Fruit fly (Drosophila melanogaster) whole organism, embryonic: ENCODE data around the gene SIDL.

ENCODE experiments used
- Bteb2 ChIP-seq: fragments of 200-800 bp; sonication (Bioruptor generic); optimal IDR thresholded peaks from 2 replicates; lab custom pipeline; 2016; ENCODE audit warnings: missing biosample characterization, missing genetic modification characterization
- CG1024 ChIP-seq: fragments of 200-800 bp; sonication (Bioruptor generic); IDR thresholded peaks from 2 replicates; pipeline ENCODE4 v1.3.6; 2022; ENCODE audit warnings: missing biosample characterization, missing genetic modification characterization
- CG10366 ChIP-seq: fragments of 200-800 bp; sonication (Bioruptor generic); IDR thresholded peaks from 2 replicates; pipeline ENCODE4 v1.3.6; 2022; ENCODE audit warnings: missing biosample characterization, missing genetic modification characterization
- CG12744 ChIP-seq: fragments of 200-800 bp; sonication (Bioruptor generic); optimal IDR thresholded peaks from 2 replicates; lab custom pipeline; 2016; ENCODE audit warnings: missing biosample characterization, missing genetic modification characterization
- CG13287 ChIP-seq: fragments of 200-800 bp; sonication (Bioruptor generic); IDR thresholded peaks from 2 replicates; pipeline ENCODE4 v1.3.6; 2022; ENCODE audit warnings: missing biosample characterization, missing genetic modification characterization; ENCODE audit not compliant: partially characterized antibody
- CG13894 ChIP-seq: fragments of 200-800 bp; sonication (Bioruptor generic); optimal IDR thresholded peaks from 3 replicates; lab custom pipeline; 2018; ENCODE audit warnings: missing biosample characterization, mild to moderate bottlenecking, missing genetic modification characterization, moderate library complexity
- CG14014 ChIP-seq: fragments of 200-800 bp; sonication (Bioruptor generic); IDR thresholded peaks from 2 replicates; pipeline ENCODE4 v1.3.6; 2022; ENCODE audit warnings: missing biosample characterization, missing genetic modification characterization
- CG1603 ChIP-seq: fragments of 200-800 bp; sonication (Bioruptor generic); optimal IDR thresholded peaks from 2 replicates; lab custom pipeline; 2019; ENCODE audit warnings: missing biosample characterization, mild to moderate bottlenecking, missing genetic modification characterization, moderate library complexity
- CG16863 ChIP-seq: fragments of 200-800 bp; sonication (Bioruptor generic); optimal IDR thresholded peaks from 3 replicates; lab custom pipeline; 2016; ENCODE audit warnings: missing biosample characterization, missing genetic modification characterization
- CG17186 ChIP-seq: fragments of 200-800 bp; sonication (Bioruptor generic); optimal IDR thresholded peaks from 3 replicates; lab custom pipeline; 2017; ENCODE audit warnings: missing biosample characterization, missing genetic modification reagents, missing genetic modification characterization
- CG17802 ChIP-seq: fragments of 200-800 bp; sonication (Bioruptor generic); optimal IDR thresholded peaks from 2 replicates; lab custom pipeline; 2018; ENCODE audit warnings: missing biosample characterization, mild to moderate bottlenecking, missing genetic modification characterization, moderate library complexity
- CG18262 ChIP-seq: fragments of 200-800 bp; optimal IDR thresholded peaks from 3 replicates; lab custom pipeline; 2019; ENCODE audit warnings: missing biosample characterization, mild to moderate bottlenecking, missing genetic modification characterization, moderate library complexity
- CG2712 ChIP-seq: fragments of 200-800 bp; optimal IDR thresholded peaks from 3 replicates; lab custom pipeline; 2019; ENCODE audit warnings: missing biosample characterization, mild to moderate bottlenecking, missing genetic modification characterization, moderate library complexity
- CG2889 ChIP-seq: fragments of 200-800 bp; sonication (Bioruptor generic); IDR thresholded peaks from 3 replicates; pipeline ENCODE4 v1.3.6; 2022; ENCODE audit warnings: missing biosample characterization, missing genetic modification characterization
- CG30020 ChIP-seq: fragments of 200-800 bp; optimal IDR thresholded peaks from 2 replicates; lab custom pipeline; 2019; ENCODE audit warnings: missing biosample characterization, mild to moderate bottlenecking, missing genetic modification characterization, moderate library complexity
- CG3065 ChIP-seq: fragments of 200-800 bp; sonication (Bioruptor generic); optimal IDR thresholded peaks from 2 replicates; lab custom pipeline; 2016; ENCODE audit warnings: missing biosample characterization, missing genetic modification characterization
- CG33213 ChIP-seq: fragments of 200-800 bp; sonication (Bioruptor generic); optimal IDR thresholded peaks from 3 replicates; lab custom pipeline; 2016; ENCODE audit warnings: missing biosample characterization, missing genetic modification characterization
- CG34224 ChIP-seq: fragments of 200-800 bp; sonication (Bioruptor generic); IDR thresholded peaks from 3 replicates; pipeline ENCODE4 v1.3.6; 2022; ENCODE audit warnings: missing biosample characterization, missing genetic modification characterization; ENCODE audit not compliant: partially characterized antibody
- CG42726 ChIP-seq: fragments of 200-800 bp; sonication (Bioruptor generic); IDR thresholded peaks from 2 replicates; pipeline ENCODE4 v1.3.6; 2022; ENCODE audit warnings: missing biosample characterization, missing genetic modification characterization; ENCODE audit not compliant: partially characterized antibody
- CG4282 ChIP-seq: fragments of 200-800 bp; sonication (Bioruptor generic); optimal IDR thresholded peaks from 2 replicates; lab custom pipeline; 2016; ENCODE audit warnings: missing biosample characterization, missing genetic modification characterization
- CG6654 ChIP-seq: fragments of 200-800 bp; sonication (Bioruptor generic); optimal IDR thresholded peaks from 2 replicates; lab custom pipeline; 2017; ENCODE audit warnings: missing biosample characterization, mild to moderate bottlenecking, missing genetic modification characterization
- CG7745 ChIP-seq: fragments of 200-800 bp; sonication (Bioruptor generic); optimal IDR thresholded peaks from 2 replicates; lab custom pipeline; 2018; ENCODE audit warnings: missing biosample characterization, mild to moderate bottlenecking, missing genetic modification characterization, moderate library complexity
- CG8290 ChIP-seq, 3 experiments: fragments of 200-800 bp; sonication (Bioruptor generic); optimal IDR thresholded peaks; 2 replicates each; lab custom pipeline; 2016 to 2019; ENCODE audit warnings: missing biosample characterization in 3 of 3, missing genetic modification characterization in 3 of 3, mild to moderate bottlenecking in 2 of 3, moderate library complexity in 1 of 3
- CG8765 ChIP-seq: fragments of 200-800 bp; sonication (Bioruptor generic); IDR thresholded peaks from 2 replicates; pipeline ENCODE4 v1.3.6; 2022; ENCODE audit warnings: missing biosample characterization, missing genetic modification characterization
- CG9215 ChIP-seq: fragments of 200-800 bp; sonication (Bioruptor generic); IDR thresholded peaks from 2 replicates; pipeline ENCODE4 v1.3.6; 2022; ENCODE audit warnings: missing biosample characterization, missing genetic modification characterization
- Dip2 ChIP-seq: fragments of 200-800 bp; sonication (Bioruptor generic); IDR thresholded peaks from 2 replicates; pipeline ENCODE4 v1.3.6; 2022; ENCODE audit warnings: missing biosample characterization, missing genetic modification characterization
- Dll ChIP-seq: fragments of 200-800 bp; sonication (Bioruptor generic); IDR thresholded peaks from 4 replicates; pipeline ENCODE4 v1.3.6; 2022; ENCODE audit warnings: missing biosample characterization, missing genetic modification characterization; ENCODE audit not compliant: partially characterized antibody
- Fer2 ChIP-seq: fragments of 200-800 bp; sonication (Bioruptor generic); optimal IDR thresholded peaks from 2 replicates; lab custom pipeline; 2018; ENCODE audit warnings: missing biosample characterization, mild to moderate bottlenecking, missing genetic modification characterization, moderate library complexity
- Gug ChIP-seq: fragments of 200-800 bp; sonication (Bioruptor generic); IDR thresholded peaks from 4 replicates; pipeline ENCODE4 v1.3.6; 2022; ENCODE audit warnings: missing biosample characterization, missing genetic modification characterization
- Hmr ChIP-seq: fragments of 200-800 bp; sonication (Bioruptor generic); optimal IDR thresholded peaks from 3 replicates; lab custom pipeline; 2017; ENCODE audit warnings: mild to moderate bottlenecking, missing biosample characterization, missing genetic modification reagents, missing genetic modification characterization
- Hr3 ChIP-seq: fragments of 200-800 bp; sonication (Bioruptor generic); optimal IDR thresholded peaks from 3 replicates; lab custom pipeline; 2016; ENCODE audit warnings: missing biosample characterization, missing genetic modification characterization
- MBD-R2 ChIP-seq: fragments of 200-800 bp; sonication (Bioruptor generic); IDR thresholded peaks from 2 replicates; pipeline ENCODE4 v1.3.6; 2022; ENCODE audit warnings: missing biosample characterization, missing genetic modification characterization
- amos ChIP-seq: fragments of 200-800 bp; sonication (Bioruptor generic); IDR thresholded peaks from 2 replicates; pipeline ENCODE4 v1.3.6; 2022; ENCODE audit warnings: missing biosample characterization, missing genetic modification characterization; ENCODE audit not compliant: partially characterized antibody
- bcd ChIP-seq: fragments of 200-800 bp; sonication (Bioruptor generic); optimal IDR thresholded peaks from 2 replicates; lab custom pipeline; 2017; ENCODE audit warnings: missing biosample characterization, mild to moderate bottlenecking, missing genetic modification characterization
- dysf ChIP-seq: fragments of 200-800 bp; sonication (Bioruptor generic); IDR thresholded peaks from 3 replicates; pipeline ENCODE4 v1.3.6; 2022; ENCODE audit warnings: missing biosample characterization, missing genetic modification characterization
- ewg ChIP-seq: fragments of 200-800 bp; sonication (Bioruptor generic); optimal IDR thresholded peaks from 3 replicates; lab custom pipeline; 2017; ENCODE audit warnings: mild to moderate bottlenecking, missing biosample characterization, missing genetic modification reagents, missing genetic modification characterization
- hth ChIP-seq: fragments of >200 bp; optimal IDR thresholded peaks from 2 replicates; lab custom pipeline; 2017; ENCODE audit warnings: inconsistent platforms
- kay ChIP-seq: fragments of 200-800 bp; sonication (Bioruptor generic); optimal IDR thresholded peaks from 2 replicates; lab custom pipeline; 2016; ENCODE audit warnings: missing biosample characterization, missing genetic modification characterization
- lola ChIP-seq, 3 experiments: fragments of >200 bp in 2 of 3; fragments of 200-800 bp in 1 of 3; sonication (Bioruptor generic) in 1 of 3; optimal IDR thresholded peaks; 2 replicates each; lab custom pipeline; 2017 to 2019; ENCODE audit warnings: missing biosample characterization in 3 of 3, missing genetic modification characterization in 3 of 3, mild to moderate bottlenecking in 1 of 3, moderate library complexity in 1 of 3
- nom ChIP-seq: fragments of 200-800 bp; sonication (Bioruptor generic); optimal IDR thresholded peaks from 2 replicates; lab custom pipeline; 2017; ENCODE audit warnings: missing biosample characterization, missing genetic modification characterization, mild to moderate bottlenecking, moderate library complexity, missing genetic modification reagents
- pita ChIP-seq: fragments of 200-800 bp; sonication (Bioruptor generic); optimal IDR thresholded peaks from 2 replicates; lab custom pipeline; 2017; ENCODE audit warnings: missing biosample characterization, mild to moderate bottlenecking, missing genetic modification characterization
- psq ChIP-seq: fragments of 200-800 bp; sonication (Bioruptor generic); optimal IDR thresholded peaks from 2 replicates; lab custom pipeline; 2017; ENCODE audit warnings: missing biosample characterization, missing genetic modification characterization
- sd ChIP-seq: fragments of 200-800 bp; sonication (Bioruptor generic); optimal IDR thresholded peaks from 3 replicates; lab custom pipeline; 2018; ENCODE audit warnings: missing biosample characterization, mild to moderate bottlenecking, missing genetic modification characterization, moderate library complexity
- sens-2 ChIP-seq: fragments of 200-800 bp; sonication (Bioruptor generic); IDR thresholded peaks from 2 replicates; pipeline ENCODE4 v1.3.6; 2022; ENCODE audit warnings: missing biosample characterization, missing genetic modification characterization
- tin ChIP-seq: fragments of 200-800 bp; sonication (Bioruptor generic); optimal IDR thresholded peaks from 3 replicates; lab custom pipeline; 2016; ENCODE audit warnings: missing biosample characterization, missing genetic modification characterization
- tup ChIP-seq: fragments of 200-800 bp; sonication (Bioruptor generic); optimal IDR thresholded peaks from 2 replicates; lab custom pipeline; 2016; ENCODE audit warnings: missing biosample characterization, mild to moderate bottlenecking, missing genetic modification characterization, moderate library complexity
- zfh2 ChIP-seq: fragments of 200-800 bp; sonication (Bioruptor generic); optimal IDR thresholded peaks from 2 replicates; lab custom pipeline; 2016; ENCODE audit warnings: missing biosample characterization, missing genetic modification characterization

Gene SIDL

DNA sequence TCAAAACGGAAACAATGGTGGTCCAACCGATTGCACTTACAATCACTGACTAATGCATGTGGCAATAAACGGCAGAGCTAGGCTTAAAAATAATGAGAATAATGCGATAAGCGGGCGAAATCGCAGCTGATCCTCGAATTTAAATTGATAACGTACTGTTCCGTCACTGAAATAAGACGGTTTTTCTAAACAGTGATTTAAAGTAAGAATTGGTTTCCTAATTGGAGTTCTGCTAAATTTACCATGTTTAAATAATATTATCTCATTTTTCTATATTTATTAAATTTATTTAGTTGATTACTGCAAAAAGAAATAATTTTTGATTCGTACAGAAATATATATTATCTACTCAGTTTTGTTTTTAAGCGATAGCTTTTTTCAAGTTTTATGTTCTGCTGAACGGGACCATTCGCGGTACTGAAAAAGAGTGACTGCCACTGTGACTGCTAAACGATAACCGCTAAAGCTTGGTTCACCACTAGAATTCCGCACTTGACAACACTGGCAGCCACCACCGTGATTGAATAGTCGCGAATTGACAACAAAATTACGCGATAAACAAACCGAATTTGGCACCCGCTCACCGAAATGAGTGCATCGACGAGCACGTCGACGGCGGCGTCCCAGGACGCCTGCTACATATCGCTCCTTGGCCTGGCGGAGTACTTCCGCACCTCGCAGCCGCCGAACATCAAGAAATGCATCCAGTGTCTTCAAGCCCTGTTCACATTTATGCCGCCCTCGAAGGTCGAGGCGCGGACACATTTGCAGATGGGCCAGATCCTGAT, 9.8 kb downstream of the SIDL start, which contains the start of the genes Spn88Eb and Mau2 (continued):
- TF ChIP-seq nom (GFP tag; lab: Kevin White, UChicago): no peak
- TF ChIP-seq lola (GFP tag; optimal IDR thresholded peaks at IDR 0.05; lab: Kevin White, UChicago): peak in 1 of 3 experiments; percentile 32
- peak; percentile 69 for TF ChIP-seq tin (GFP tag; lab: Kevin White, UChicago)
- TF ChIP-seq tup (GFP tag; lab: Kevin White, UChicago): peak; percentile 24
- TF ChIP-seq CG3065 (GFP tag; lab: Kevin White, UChicago): no peak
- TF ChIP-seq pita (GFP tag; lab: Kevin White, UChicago): no peak
- no peak for TF ChIP-seq Dip2 (GFP tag; lab: Robert Waterston, UW)
- peak; percentile 97 for TF ChIP-seq MBD-R2 (GFP tag; lab: Robert Waterston, UW)
- TF ChIP-seq CG2712 (tag; lab: Kevin White, UChicago): peak; percentile 90
- peak; percentile 52 for TF ChIP-seq CG4282
- peak; percentile 74 for TF ChIP-seq CG10366 (GFP tag; lab: Robert Waterston, UW)
- TF ChIP-seq Hr3 (GFP tag; lab: Kevin White, UChicago): peak; percentile 60
- TF ChIP-seq CG16863 (GFP tag; lab: Kevin White, UChicago): peak; percentile 55
- TF ChIP-seq kay (GFP tag; lab: Kevin White, UChicago): peak; percentile 60
- peak; percentile 61; the same call in 1 of the 2 replicates for TF ChIP-seq CG8765 (GFP tag; lab: Robert Waterston, UW)

dm6 chr3R:15206273-15206672, 12.4 kb downstream of the SIDL start, which contains the start of gene Spn88Ea:
TSS of gene Spn88Ea (minus strand) at chr3R:15206447.
- TF ChIP-seq CG1024 (GFP tag; lab: Robert Waterston, UW) (no peak), CG34224 (GFP tag; lab: Robert Waterston, UW) (peak; percentile 33; the same call in 1 of the 3 replicates), CG30020 (tag; lab: Kevin White, UChicago) (no peak), psq (GFP tag; lab: Kevin White, UChicago) (no peak), ewg (no peak), hth (lab: Kevin White, UChicago) (no peak), Hmr (no peak), CG17186 (GFP tag; lab: Kevin White, UChicago) (peak; percentile 35), CG33213 (GFP tag; lab: Kevin White, UChicago) (no peak), dysf (GFP tag; lab: Robert Waterston, UW) (no peak), CG8290 (GFP tag; optimal IDR thresholded peaks at IDR 0.05; lab: Kevin White, UChicago) (no peak), CG8290 (tag; optimal IDR thresholded peaks at IDR 0.05; lab: Kevin White, UChicago) (peak in 1 of 2 experiments; percentile 57), Fer2 (tag; lab: Kevin White, UChicago) (no peak), Bteb2 (GFP tag; lab: Kevin White, UChicago) (no peak), CG14014 (GFP tag; lab: Robert Waterston, UW) (0 out of 2 replicates have a peak, but pooled peaks have one; percentile 22), sd (no peak), Dll (GFP tag; lab: Robert Waterston, UW) (0 out of 4 replicates have a peak, but pooled peaks have one; percentile 29), bcd (no peak), CG6654 (no peak), CG13287 (GFP tag; lab: Robert Waterston, UW) (peak; percentile 44), CG1603 (tag; lab: Kevin White, UChicago) (peak; percentile 37), CG2889 (GFP tag; lab: Robert Waterston, UW) (no peak), CG12744 (no peak), CG13894 (tag; lab: Kevin White, UChicago) (peak; percentile 43), zfh2 (GFP tag; lab: Kevin White, UChicago) (no peak), CG7745 (tag; lab: Kevin White, UChicago) (no peak), CG18262 (tag; lab: Kevin White, UChicago) (no peak), CG17802 (tag; lab: Kevin White, UChicago) (peak; percentile 32), CG42726 (GFP tag; lab: Robert Waterston, UW) (peak; percentile 35; the same call in 1 of the 2 replicates), CG9215 (GFP tag; lab: Robert Waterston, UW) (no peak), sens-2 (no peak), amos (GFP tag; lab: Robert Waterston, UW) (peak; percentile 35; the same call in 1 of the 2 replicates), Gug (GFP tag; lab: Robert Waterston, UW) (no peak)
